Fruit fly (Drosophila melanogaster): ENCODE measurements around the gene mrt.

Gene mrt

dm6 chr3R:27279478-27279877 lies 3.0 kb downstream of the mrt start:
- TF ChIP-seq CG11617 (GFP tag; optimal IDR thresholded peaks at IDR 0.05), result no peak
- no peak for TF ChIP-seq Crg-1 (GFP tag; optimal IDR thresholded peaks at IDR 0.05)
- no peak for TF ChIP-seq Hr96 (GFP tag; optimal IDR thresholded peaks at IDR 0.05)
- no peak for TF ChIP-seq toe (GFP tag; optimal IDR thresholded peaks at IDR 0.05)
- TF ChIP-seq cic (GFP tag; optimal IDR thresholded peaks at IDR 0.05), result no peak
- no peak for TF ChIP-seq ovo (GFP tag; optimal IDR thresholded peaks at IDR 0.05)
- no peak for TF ChIP-seq CG14711 (tag; optimal IDR thresholded peaks at IDR 0.05)
- no peak for TF ChIP-seq kay (GFP tag; ENCODE audit: borderline replicate concordance)
- no peak for TF ChIP-seq pad (GFP tag; optimal IDR thresholded peaks at IDR 0.05)
- no peak for TF ChIP-seq bab1 (GFP tag; optimal IDR thresholded peaks at IDR 0.05)
- no peak for TF ChIP-seq CG7045 (GFP tag; optimal IDR thresholded peaks at IDR 0.05)
- no peak for TF ChIP-seq tj (GFP tag; optimal IDR thresholded peaks at IDR 0.05)
- no peak for TF ChIP-seq Mnt (GFP tag; optimal IDR thresholded peaks at IDR 0.05)
- no peak for TF ChIP-seq CG12768 (GFP tag; optimal IDR thresholded peaks at IDR 0.05)

DNA sequence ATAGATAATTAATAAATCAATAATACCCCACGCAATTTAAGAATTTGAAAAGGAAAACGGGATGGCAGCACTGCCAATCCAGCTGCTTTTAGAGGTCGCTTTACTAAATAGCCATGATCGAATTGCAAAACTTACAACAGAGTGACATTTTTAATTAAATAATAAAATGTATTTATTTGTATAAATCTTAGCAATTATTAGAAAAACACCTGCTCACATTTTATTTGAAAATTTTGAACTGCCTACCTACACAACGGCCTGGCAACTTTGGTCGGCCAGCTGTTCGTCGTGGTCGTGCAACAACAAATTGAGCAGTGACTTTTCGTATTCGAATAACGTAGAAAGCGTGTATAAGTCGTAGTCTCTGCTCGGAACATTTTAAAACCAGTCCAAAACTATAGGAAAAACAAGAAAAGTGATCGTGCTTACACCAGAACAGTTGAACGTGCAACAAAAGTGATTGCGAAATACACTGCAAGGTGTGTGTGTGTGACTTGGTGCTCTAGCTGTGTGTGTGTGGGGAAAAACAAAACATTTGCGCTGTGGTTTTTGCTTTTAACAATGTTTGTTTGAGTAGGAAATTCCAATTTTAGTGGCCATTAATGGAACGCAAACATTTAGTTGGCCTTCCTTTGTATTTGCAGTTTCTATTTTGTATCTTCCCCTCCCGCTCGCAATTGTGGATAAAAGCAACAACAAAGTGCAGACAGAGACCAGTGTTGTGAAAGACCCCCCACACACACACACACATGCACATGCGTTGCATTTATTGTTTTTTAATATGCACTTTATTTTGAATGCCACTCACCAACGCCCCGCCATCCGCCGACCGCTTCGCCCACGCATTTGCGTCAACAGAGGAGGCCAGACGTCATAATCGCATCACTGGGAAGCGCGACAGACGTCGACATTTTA lies 7.7 kb downstream of the mrt start, which contains the start of gene CG5938:
Gene CG5938 (plus strand): TSS at position 262 of the 915 bp plus-strand sequence.
- no peak for TF ChIP-seq Crg-1 (GFP tag; optimal IDR thresholded peaks at IDR 0.05)
- peak; percentile 36 for TF ChIP-seq CG11617 (GFP tag; optimal IDR thresholded peaks at IDR 0.05)
- TF ChIP-seq Hr96 (GFP tag; optimal IDR thresholded peaks at IDR 0.05), result no peak
- no peak for TF ChIP-seq cnc (optimal IDR thresholded peaks at IDR 0.05)
- peak; percentile 22 for TF ChIP-seq CG7101 (tag; optimal IDR thresholded peaks at IDR 0.05)
- peak; percentile 40 for TF ChIP-seq Mnt (GFP tag; optimal IDR thresholded peaks at IDR 0.05)
- TF ChIP-seq CG1620 (GFP tag; optimal IDR thresholded peaks at IDR 0.05), result no peak
- no peak for TF ChIP-seq Clk (GFP tag; optimal IDR thresholded peaks at IDR 0.05)
- TF ChIP-seq toe (GFP tag; optimal IDR thresholded peaks at IDR 0.05), result peak; percentile 36
- peak; percentile 78 for TF ChIP-seq cic (GFP tag; optimal IDR thresholded peaks at IDR 0.05)
- TF ChIP-seq CG33017 (tag; optimal IDR thresholded peaks at IDR 0.05), result peak; percentile 12
- no peak for TF ChIP-seq bab1 (GFP tag; optimal IDR thresholded peaks at IDR 0.05)
- no peak for TF ChIP-seq kay (GFP tag; ENCODE audit: borderline replicate concordance)
- no peak for TF ChIP-seq CG5204 (GFP tag; optimal IDR thresholded peaks at IDR 0.05)
- peak; percentile 64 for TF ChIP-seq pad (GFP tag; optimal IDR thresholded peaks at IDR 0.05)
- peak; percentile 72 for TF ChIP-seq CG12768 (GFP tag; optimal IDR thresholded peaks at IDR 0.05)
- peak; percentile 24 for TF ChIP-seq tj (GFP tag; optimal IDR thresholded peaks at IDR 0.05)
- peak; percentile 20 for TF ChIP-seq ovo (GFP tag; optimal IDR thresholded peaks at IDR 0.05)
- TF ChIP-seq CG14711 (tag; optimal IDR thresholded peaks at IDR 0.05), result peak; percentile 58
- peak; percentile 16 for TF ChIP-seq CG7045 (GFP tag; optimal IDR thresholded peaks at IDR 0.05)

DNA sequence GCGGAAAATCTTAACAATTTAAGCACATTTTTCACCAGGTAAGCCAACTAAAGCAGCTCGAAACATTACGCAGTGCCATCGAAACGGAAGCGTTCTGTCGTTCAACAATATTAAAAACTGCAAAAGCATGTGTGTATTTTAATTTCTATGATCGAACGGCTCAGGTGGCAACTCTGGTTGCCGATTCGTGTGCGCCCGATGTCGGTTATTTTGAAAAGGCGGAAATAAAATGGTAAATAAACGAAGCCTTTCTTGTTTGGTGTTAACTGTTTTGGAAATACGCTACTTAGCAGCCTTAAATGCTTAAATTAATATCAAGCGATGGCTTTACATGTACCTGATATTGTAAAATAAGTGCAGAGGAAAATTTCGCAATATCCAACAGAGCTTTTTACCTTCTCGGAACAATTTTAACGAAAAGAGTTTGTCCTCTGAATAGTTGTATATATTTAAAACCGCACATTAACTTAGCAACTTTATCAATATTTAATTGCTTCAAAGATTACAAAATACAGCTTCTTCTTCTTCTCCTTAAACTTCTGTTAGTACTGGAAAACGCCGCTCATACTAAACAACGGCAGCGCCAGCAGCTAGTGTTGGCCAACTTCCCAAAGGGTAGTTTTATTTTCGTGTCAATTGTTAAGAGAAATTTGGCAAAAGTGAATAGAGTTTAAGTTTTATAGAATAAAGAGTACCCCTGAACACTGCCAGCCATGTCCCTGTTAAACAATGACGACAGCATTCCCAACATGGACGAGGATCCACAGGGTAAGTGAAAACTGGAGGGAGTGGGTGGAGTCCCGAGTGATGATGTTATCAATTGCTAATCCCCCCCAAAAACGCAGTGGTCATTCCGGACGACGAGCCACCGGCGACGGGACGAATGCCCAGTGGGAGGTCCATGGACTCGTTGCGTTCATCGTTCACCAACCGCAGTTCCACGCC lies 9.1 kb downstream of the mrt start, which contains the start of gene CG5934:
Gene CG5934 (plus strand): TSS at position 588 of the 945 bp plus-strand sequence.
- TF ChIP-seq CG12768 (GFP tag; optimal IDR thresholded peaks at IDR 0.05), result peak; percentile 71
- peak; percentile 82 for TF ChIP-seq Crg-1 (GFP tag; optimal IDR thresholded peaks at IDR 0.05)
- TF ChIP-seq CG33017 (tag; optimal IDR thresholded peaks at IDR 0.05), result peak; percentile 21
- TF ChIP-seq Mnt (GFP tag; optimal IDR thresholded peaks at IDR 0.05), result peak; percentile 64
- no peak for TF ChIP-seq cnc (optimal IDR thresholded peaks at IDR 0.05)
- peak; percentile 36 for TF ChIP-seq toe (GFP tag; optimal IDR thresholded peaks at IDR 0.05)
- peak; percentile 65 for TF ChIP-seq CG7101 (tag; optimal IDR thresholded peaks at IDR 0.05)
- TF ChIP-seq CG5204 (GFP tag; optimal IDR thresholded peaks at IDR 0.05), result no peak
- TF ChIP-seq CG1620 (GFP tag; optimal IDR thresholded peaks at IDR 0.05), result peak; percentile 86
- TF ChIP-seq CG14711 (tag; optimal IDR thresholded peaks at IDR 0.05), result peak; percentile 80
- peak; percentile 18 for TF ChIP-seq CG11617 (GFP tag; optimal IDR thresholded peaks at IDR 0.05)
- TF ChIP-seq pad (GFP tag; optimal IDR thresholded peaks at IDR 0.05), result peak; percentile 64
- TF ChIP-seq cic (GFP tag; optimal IDR thresholded peaks at IDR 0.05), result peak; percentile 33
- no peak for TF ChIP-seq kay (GFP tag; ENCODE audit: borderline replicate concordance)
- no peak for TF ChIP-seq bab1 (GFP tag; optimal IDR thresholded peaks at IDR 0.05)
- TF ChIP-seq Hr96 (GFP tag; optimal IDR thresholded peaks at IDR 0.05), result peak; percentile 71
- no peak for TF ChIP-seq tj (GFP tag; optimal IDR thresholded peaks at IDR 0.05)
- TF ChIP-seq Clk (GFP tag; optimal IDR thresholded peaks at IDR 0.05), result peak; percentile 1
- TF ChIP-seq ovo (GFP tag; optimal IDR thresholded peaks at IDR 0.05), result no peak
- peak; percentile 30 for TF ChIP-seq CG7045 (GFP tag; optimal IDR thresholded peaks at IDR 0.05)

dm6 chr3R:27272233-27272632 lies 10.2 kb downstream of the mrt start:
- TF ChIP-seq Clk (GFP tag; optimal IDR thresholded peaks at IDR 0.05), result no peak
- no peak for TF ChIP-seq CG7045 (GFP tag; optimal IDR thresholded peaks at IDR 0.05)
- TF ChIP-seq CG1620 (GFP tag; optimal IDR thresholded peaks at IDR 0.05), result no peak
- no peak for TF ChIP-seq Mnt (GFP tag; optimal IDR thresholded peaks at IDR 0.05)
- no peak for TF ChIP-seq CG12768 (GFP tag; optimal IDR thresholded peaks at IDR 0.05)
- no peak for TF ChIP-seq CG5204 (GFP tag; optimal IDR thresholded peaks at IDR 0.05)

Data from whole organism, adult.